Worm (Caenorhabditis elegans): ENCODE measurements around the gene ptp-5.2.

DNA sequence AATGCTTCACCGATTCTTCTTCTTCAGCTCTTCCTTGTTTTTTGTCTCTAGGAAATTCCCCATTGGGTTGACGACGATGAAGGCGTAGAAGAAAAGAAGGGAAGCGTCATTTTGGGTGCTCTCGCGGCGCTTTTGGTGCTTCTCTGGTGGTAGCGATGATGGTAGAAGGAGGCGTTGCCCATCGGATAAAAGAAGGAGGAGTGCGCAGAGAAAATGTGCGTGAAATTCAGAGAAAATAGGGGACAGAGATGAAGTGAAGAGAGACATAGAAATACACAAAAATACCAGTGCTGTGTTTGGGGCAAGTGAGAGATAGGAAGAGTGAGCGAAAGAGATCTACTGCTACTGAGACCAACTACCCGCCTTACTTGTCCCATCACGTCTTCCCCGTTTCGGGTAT lies 46.2 kb upstream of the ptp-5.2 start, which contains the start of gene oig-5:
- TF ChIP-seq ama-1 (optimal IDR thresholded peaks at IDR 0.05): no peak
- TF ChIP-seq pes-1 (GFP tag; IDR thresholded peaks at IDR 0.05): no peak
- TF ChIP-seq aly-1 (tag; optimal IDR thresholded peaks at IDR 0.05): no peak
- no peak for TF ChIP-seq tbx-37 (GFP tag; conservative IDR thresholded peaks at IDR 0.05)
- TF ChIP-seq ceh-13 (GFP tag; optimal IDR thresholded peaks at IDR 0.05): no peak
- no peak for TF ChIP-seq F13C5.2 (tag; optimal IDR thresholded peaks at IDR 0.05)
- no peak for TF ChIP-seq hmg-4 (GFP tag; optimal IDR thresholded peaks at IDR 0.05)
- TF ChIP-seq scrt-1 (GFP tag; IDR thresholded peaks at IDR 0.05): no peak
